Fruit fly (Drosophila melanogaster) whole organism, wandering third instar larva: ENCODE results near the gene CG7806.
A peak's percentile ranks its signal among the peaks of the same experiment; 100 is the strongest.

Source experiments
- Abd-B ChIP-seq: fragments of >200 bp; optimal IDR thresholded peaks from 2 replicates; lab custom pipeline; 2017; ENCODE audit warnings: missing biosample characterization, missing genetic modification characterization
- CG32264 ChIP-seq: fragments of 200-800 bp; sonication (Bioruptor generic); optimal IDR thresholded peaks from 2 replicates; lab custom pipeline; 2016; ENCODE audit warnings: missing biosample characterization, missing genetic modification characterization
- CG9705 ChIP-seq: fragments of 200-800 bp; sonication (Bioruptor generic); optimal IDR thresholded peaks from 2 replicates; lab custom pipeline; 2018; ENCODE audit warnings: missing biosample characterization, mild to moderate bottlenecking, missing genetic modification characterization
- CrebA ChIP-seq: fragments of 200-800 bp; sonication (Bioruptor generic); optimal IDR thresholded peaks from 2 replicates; lab custom pipeline; 2016; ENCODE audit warnings: missing biosample characterization, mild to moderate bottlenecking, missing genetic modification characterization, borderline replicate concordance
- Dfd ChIP-seq: fragments of >200 bp; optimal IDR thresholded peaks from 2 replicates; lab custom pipeline; 2017; ENCODE audit warnings: missing biosample characterization, missing genetic modification characterization
- Dif ChIP-seq: fragments of 200-275, 200-300 bp; sonication (Bioruptor generic); optimal IDR thresholded peaks from 2 replicates; lab custom pipeline; 2018; ENCODE audit warnings: missing biosample characterization, missing genetic modification characterization; ENCODE audit not compliant: partially characterized antibody
- GATAd ChIP-seq: sonication (Bioruptor generic); optimal IDR thresholded peaks from 2 replicates; lab custom pipeline; 2016; ENCODE audit warnings: missing biosample characterization, missing genetic modification characterization
- HLH106 ChIP-seq: fragments of 200-800 bp; optimal IDR thresholded peaks from 3 replicates; lab custom pipeline; 2019; ENCODE audit warnings: missing biosample characterization, mild to moderate bottlenecking, missing genetic modification characterization, moderate library complexity
- Hnf4 ChIP-seq: fragments of 200-800 bp; sonication (Bioruptor generic); optimal IDR thresholded peaks from 2 replicates; lab custom pipeline; 2016; ENCODE audit warnings: missing biosample characterization, mild to moderate bottlenecking, missing genetic modification characterization
- Hr78 ChIP-seq: fragments of >200 bp; optimal IDR thresholded peaks from 2 replicates; lab custom pipeline; 2017; ENCODE audit warnings: missing biosample characterization, missing genetic modification characterization
- Hr83 ChIP-seq: fragments of 200-300 bp; sonication (Bioruptor generic); optimal IDR thresholded peaks from 2 replicates; lab custom pipeline; 2016; ENCODE audit warnings: missing biosample characterization, mild to moderate bottlenecking, missing genetic modification characterization, moderate library complexity; ENCODE audit not compliant: poor library complexity, severe bottlenecking
- Jra ChIP-seq: sonication (Bioruptor generic); optimal IDR thresholded peaks from 2 replicates; lab custom pipeline; 2016; ENCODE audit warnings: missing biosample characterization, missing genetic modification characterization
- Mio ChIP-seq: sonication (Bioruptor generic); optimal IDR thresholded peaks from 2 replicates; lab custom pipeline; 2016; ENCODE audit warnings: missing biosample characterization, missing genetic modification characterization
- Myc ChIP-seq: fragments of >200 bp; optimal IDR thresholded peaks from 2 replicates; lab custom pipeline; 2017
- N ChIP-seq: fragments of >200 bp; optimal IDR thresholded peaks from 2 replicates; lab custom pipeline; 2018; ENCODE audit warnings: missing biosample characterization, missing external identifiers, missing genetic modification characterization
- OdsH ChIP-seq: fragments of 200-800 bp; sonication (Bioruptor generic); optimal IDR thresholded peaks from 2 replicates; lab custom pipeline; 2016; ENCODE audit warnings: missing biosample characterization, mild to moderate bottlenecking, missing genetic modification characterization
- Rel ChIP-seq, 2 experiments: fragments of 200-800 bp; sonication (Bioruptor generic) in 1 of 2; optimal IDR thresholded peaks; 2 replicates in 1 of 2; 3 replicates in 1 of 2; lab custom pipeline; 2016 to 2019; ENCODE audit warnings: mild to moderate bottlenecking in 2 of 2, missing biosample characterization in 2 of 2, missing genetic modification characterization in 2 of 2, moderate library complexity in 1 of 2
- Sp1 ChIP-seq: fragments of 200-800 bp; sonication (Bioruptor generic); optimal IDR thresholded peaks from 3 replicates; lab custom pipeline; 2019; ENCODE audit warnings: missing biosample characterization, mild to moderate bottlenecking, missing genetic modification characterization, moderate library complexity
- Vsx2 ChIP-seq: fragments of 200-300, 225-300 bp; sonication (Bioruptor generic); optimal IDR thresholded peaks from 2 replicates; lab custom pipeline; 2018; ENCODE audit warnings: missing biosample characterization, missing genetic modification characterization; ENCODE audit not compliant: partially characterized antibody
- br ChIP-seq: fragments of 200-800 bp; sonication (Bioruptor generic); optimal IDR thresholded peaks from 2 replicates; lab custom pipeline; 2016; ENCODE audit warnings: missing biosample characterization, missing genetic modification characterization
- brk ChIP-seq: fragments of 200-800 bp; sonication (Bioruptor generic); optimal IDR thresholded peaks from 2 replicates; lab custom pipeline; 2016; ENCODE audit warnings: missing biosample characterization, mild to moderate bottlenecking, missing genetic modification characterization
- dl ChIP-seq, 2 experiments: fragments of 175-275, 200-275 bp in 1 of 2; fragments of 200-275 bp in 1 of 2; sonication (Bioruptor generic); optimal IDR thresholded peaks; lab custom pipeline; 2018; ENCODE audit warnings: mild to moderate bottlenecking in 2 of 2, missing biosample characterization in 2 of 2, missing genetic modification characterization in 2 of 2, moderate library complexity in 2 of 2; ENCODE audit not compliant: partially characterized antibody in 2 of 2, insufficient read depth in 1 of 2
- ey ChIP-seq: fragments of 200-800 bp; sonication (Bioruptor generic); optimal IDR thresholded peaks from 2 replicates; lab custom pipeline; 2016; ENCODE audit warnings: missing biosample characterization, missing genetic modification characterization
- foxo ChIP-seq, 2 experiments: fragments of 200-800 bp; sonication (Bioruptor generic); optimal IDR thresholded peaks; 2 replicates in 1 of 2; 3 replicates in 1 of 2; lab custom pipeline; 2016 to 2017; ENCODE audit warnings: missing biosample characterization in 2 of 2, missing genetic modification characterization in 2 of 2
- fru ChIP-seq: fragments of 200-800 bp; sonication (Bioruptor generic); optimal IDR thresholded peaks from 3 replicates; lab custom pipeline; 2016; ENCODE audit warnings: missing biosample characterization, mild to moderate bottlenecking, missing genetic modification characterization
- h ChIP-seq: fragments of 200-800 bp; sonication (Bioruptor generic); optimal IDR thresholded peaks from 3 replicates; lab custom pipeline; 2016; ENCODE audit warnings: missing biosample characterization, mild to moderate bottlenecking, missing genetic modification characterization
- jim ChIP-seq: fragments of 175-275, 200-325 bp; sonication (Bioruptor generic); optimal IDR thresholded peaks from 2 replicates; lab custom pipeline; 2016; ENCODE audit warnings: missing biosample characterization, mild to moderate bottlenecking, missing genetic modification characterization
- lola ChIP-seq: fragments of >200 bp; optimal IDR thresholded peaks from 2 replicates; lab custom pipeline; 2017; ENCODE audit warnings: missing biosample characterization, missing genetic modification characterization
- pan ChIP-seq: fragments of >200 bp; optimal IDR thresholded peaks from 2 replicates; lab custom pipeline; 2017
- psq ChIP-seq: fragments of 200-800 bp; sonication (Bioruptor generic); optimal IDR thresholded peaks from 3 replicates; lab custom pipeline; 2017; ENCODE audit warnings: missing biosample characterization, mild to moderate bottlenecking, missing genetic modification characterization, moderate library complexity
- rgr ChIP-seq: fragments of 200-800 bp; sonication (Bioruptor generic); optimal IDR thresholded peaks from 3 replicates; lab custom pipeline; 2016; ENCODE audit warnings: missing biosample characterization, mild to moderate bottlenecking, missing genetic modification characterization
- sage ChIP-seq: fragments of 200-800 bp; sonication (Bioruptor generic); optimal IDR thresholded peaks from 2 replicates; lab custom pipeline; 2016; ENCODE audit warnings: missing biosample characterization, mild to moderate bottlenecking, missing genetic modification characterization
- sv ChIP-seq: fragments of 200-800 bp; sonication (Bioruptor generic); optimal IDR thresholded peaks from 3 replicates; lab custom pipeline; 2016; ENCODE audit warnings: missing biosample characterization, missing genetic modification characterization
- tai ChIP-seq: sonication (Bioruptor generic); optimal IDR thresholded peaks from 2 replicates; lab custom pipeline; 2016; ENCODE audit warnings: missing biosample characterization, missing genetic modification characterization
- usp ChIP-seq: fragments of >200 bp; optimal IDR thresholded peaks from 2 replicates; lab custom pipeline; 2017; ENCODE audit warnings: missing biosample characterization, missing genetic modification characterization
- woc ChIP-seq: sonication (Bioruptor generic); optimal IDR thresholded peaks from 2 replicates; lab custom pipeline; 2016; ENCODE audit warnings: missing biosample characterization, mild to moderate bottlenecking, missing genetic modification characterization

The CG7806 gene

dm6 chr2L:8266670-8267435 lies 44.3 kb upstream of the CG7806 start:
- TF ChIP-seq Myc (lab: Kevin White, UChicago) (no peak), Jra (GFP tag; lab: Kevin White, UChicago) (no peak), pan (no peak), OdsH (GFP tag; lab: Kevin White, UChicago) (no peak), N (GFP tag; lab: Kevin White, UChicago) (no peak), psq (no peak), ey (GFP tag; lab: Kevin White, UChicago) (no peak), sv (GFP tag; lab: Kevin White, UChicago) (no peak), woc (no peak), brk (no peak)

- no peak for TF ChIP-seq lola
- no peak for TF ChIP-seq psq
- TF ChIP-seq Jra (GFP tag; lab: Kevin White, UChicago) = no peak
- no peak for TF ChIP-seq rgr (GFP tag; lab: Kevin White, UChicago)
Measured at dm6 chr2L:8268679-8269078, 42.5 kb upstream of the CG7806 start.

dm6 chr2L:8270916-8271315 lies 40.3 kb upstream of the CG7806 start:
- peak; percentile 0 for TF ChIP-seq OdsH (GFP tag; lab: Kevin White, UChicago)
- no peak for TF ChIP-seq Myc (lab: Kevin White, UChicago)
- TF ChIP-seq N (GFP tag; lab: Kevin White, UChicago) = no peak
- no peak for TF ChIP-seq CG9705
- TF ChIP-seq Dif (GFP tag; lab: Kevin White, UChicago) = no peak
- TF ChIP-seq CrebA (GFP tag; lab: Kevin White, UChicago) = no peak
- TF ChIP-seq br (GFP tag; lab: Kevin White, UChicago) = peak; percentile 33
- peak; percentile 6 for TF ChIP-seq rgr (GFP tag; lab: Kevin White, UChicago)
- peak; percentile 16 for TF ChIP-seq ey (GFP tag; lab: Kevin White, UChicago)
- peak in 1 of 2 experiments; percentile 35 for TF ChIP-seq foxo (GFP tag; optimal IDR thresholded peaks at IDR 0.05; lab: Kevin White, UChicago)
- peak; percentile 11 for TF ChIP-seq fru (GFP tag; lab: Kevin White, UChicago)
- TF ChIP-seq h = peak; percentile 16
- peak; percentile 1 for TF ChIP-seq psq
- no peak for TF ChIP-seq jim (GFP tag; lab: Kevin White, UChicago)

DNA sequence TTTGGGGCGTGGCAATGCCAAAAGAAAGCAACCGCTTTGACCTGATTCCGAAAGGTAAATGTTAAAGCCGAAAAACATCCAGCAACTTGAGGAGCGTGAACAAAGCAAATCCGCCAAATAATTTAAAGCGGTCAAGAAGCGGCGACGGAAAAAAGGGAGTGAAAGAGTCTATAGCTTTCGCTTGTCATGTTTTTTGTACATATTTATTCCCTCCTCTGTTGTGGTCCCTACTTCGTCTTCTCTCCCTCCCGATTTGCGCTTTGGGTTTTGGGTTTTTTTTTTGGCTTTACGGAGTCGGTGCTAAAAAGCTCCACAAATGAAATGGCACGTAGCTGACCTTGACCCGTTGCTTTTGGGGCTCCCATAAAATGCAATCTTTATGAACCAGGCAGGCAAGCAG lies 37.1 kb upstream of the CG7806 start:
- TF ChIP-seq h (no peak), GATAd (GFP tag; lab: Kevin White, UChicago) (no peak), CG9705 (no peak), sage (GFP tag; lab: Kevin White, UChicago) (no peak), lola (no peak), Jra (GFP tag; lab: Kevin White, UChicago) (no peak), brk (no peak), ey (GFP tag; lab: Kevin White, UChicago) (no peak), psq (peak; percentile 88)

- TF ChIP-seq sv (GFP tag; lab: Kevin White, UChicago) (peak; percentile 54), Hr83 (GFP tag; lab: Kevin White, UChicago) (no peak), Mio (GFP tag; lab: Kevin White, UChicago) (no peak), br (GFP tag; lab: Kevin White, UChicago) (no peak), Rel (GFP tag; optimal IDR thresholded peaks at IDR 0.05; lab: Kevin White, UChicago) (no peak), Rel (tag; optimal IDR thresholded peaks at IDR 0.05; lab: Kevin White, UChicago) (no peak), CrebA (GFP tag; lab: Kevin White, UChicago) (no peak), Dif (GFP tag; lab: Kevin White, UChicago) (no peak), Dfd (GFP tag; lab: Kevin White, UChicago) (no peak), Jra (GFP tag; lab: Kevin White, UChicago) (no peak), ey (GFP tag; lab: Kevin White, UChicago) (peak; percentile 42), Myc (lab: Kevin White, UChicago) (no peak), tai (no peak), usp (GFP tag; lab: Kevin White, UChicago) (no peak), CG32264 (GFP tag; lab: Kevin White, UChicago) (no peak), rgr (GFP tag; lab: Kevin White, UChicago) (peak; percentile 49), h (peak; percentile 14), Sp1 (GFP tag; lab: Kevin White, UChicago) (peak; percentile 1), lola (no peak), Abd-B (GFP tag; lab: Kevin White, UChicago) (no peak), HLH106 (tag; lab: Kevin White, UChicago) (peak; percentile 33), GATAd (GFP tag; lab: Kevin White, UChicago) (no peak), Vsx2 (GFP tag; lab: Kevin White, UChicago) (no peak), brk (no peak), foxo (GFP tag; optimal IDR thresholded peaks at IDR 0.05; lab: Kevin White, UChicago) (peak in 1 of 2 experiments; percentile 41), pan (no peak), Hnf4 (peak; percentile 15), OdsH (GFP tag; lab: Kevin White, UChicago) (peak; percentile 50), sage (GFP tag; lab: Kevin White, UChicago) (no peak), fru (GFP tag; lab: Kevin White, UChicago) (peak; percentile 40), Hr78 (GFP tag; lab: Kevin White, UChicago) (no peak), dl (GFP tag; optimal IDR thresholded peaks at IDR 0.05; lab: Kevin White, UChicago; ENCODE audit: insufficient read depth in 1 of 2, partially characterized antibody in 2 of 2) (no peak)
Measured at dm6 chr2L:8274958-8275584, 36.1 kb upstream of the CG7806 start.
